Worm (Caenorhabditis elegans) whole organism, L2 larva: ENCODE results near the gene tag-124.

Experiments used
- aly-2 ChIP-seq: fragments of 150-350 bp; optimal IDR thresholded peaks from 2 replicates; lab custom pipeline; 2014; ENCODE audit warnings: missing biosample characterization, missing genetic modification characterization
- fos-1 ChIP-seq: fragments of 150-350 bp; optimal IDR thresholded peaks from 2 replicates; lab custom pipeline; 2014; ENCODE audit warnings: missing biosample characterization, missing genetic modification characterization
- snpc-4 ChIP-seq: fragments of 150-350 bp; optimal IDR thresholded peaks from 2 replicates; lab custom pipeline; 2014; ENCODE audit warnings: missing biosample characterization, missing genetic modification characterization
- ztf-11 ChIP-seq: sonication (generic microtip); optimal IDR thresholded peaks from 2 replicates; lab custom pipeline; 2017; ENCODE audit warnings: missing biosample characterization, missing genetic modification characterization
- ztf-4 ChIP-seq: fragments of 150-350 bp; optimal IDR thresholded peaks from 2 replicates; lab custom pipeline; 2014; ENCODE audit warnings: missing biosample characterization, missing genetic modification characterization

DNA sequence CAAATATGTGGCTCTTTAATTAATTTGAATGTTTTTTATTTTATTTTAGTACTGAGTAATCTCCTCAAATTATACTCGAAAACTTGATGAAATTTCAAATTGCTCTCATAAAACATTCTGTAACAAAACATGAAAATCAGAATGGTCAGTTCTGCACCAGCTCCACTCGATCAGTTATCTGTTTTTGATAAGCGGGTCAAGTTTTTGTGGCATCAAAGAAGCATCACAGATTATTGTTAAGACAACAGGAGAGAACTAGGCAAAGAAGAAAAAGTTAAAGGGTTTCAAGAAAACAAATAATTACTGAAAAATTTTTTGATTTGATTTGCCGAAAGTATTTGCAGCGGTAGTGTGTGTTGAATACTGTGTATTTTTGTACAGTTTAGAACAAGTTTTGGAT is 16.0 kb downstream of the tag-124 start:
- TF ChIP-seq fos-1 (tag; lab: Kevin White, UChicago) = no peak
- TF ChIP-seq snpc-4 (tag; lab: Kevin White, UChicago) = no peak
- no peak for TF ChIP-seq ztf-4
- TF ChIP-seq ztf-11 (tag; lab: Kevin White, UChicago) = no peak
- TF ChIP-seq aly-2 (tag; lab: Kevin White, UChicago) = no peak
